Fruit fly (Drosophila melanogaster): ENCODE data around the gene Plzf.

- TF ChIP-seq psq (optimal IDR thresholded peaks at IDR 0.05) (no peak), pan (optimal IDR thresholded peaks at IDR 0.05) (no peak), EcR (GFP tag; optimal IDR thresholded peaks at IDR 0.05) (no peak)
These were observed 23.2 kb downstream of the Plzf start for dm6 chr2L:12025505-12025904.
